Fruit fly (Drosophila melanogaster): ENCODE measurements around the gene CG7120.

The CG7120 gene

DNA sequence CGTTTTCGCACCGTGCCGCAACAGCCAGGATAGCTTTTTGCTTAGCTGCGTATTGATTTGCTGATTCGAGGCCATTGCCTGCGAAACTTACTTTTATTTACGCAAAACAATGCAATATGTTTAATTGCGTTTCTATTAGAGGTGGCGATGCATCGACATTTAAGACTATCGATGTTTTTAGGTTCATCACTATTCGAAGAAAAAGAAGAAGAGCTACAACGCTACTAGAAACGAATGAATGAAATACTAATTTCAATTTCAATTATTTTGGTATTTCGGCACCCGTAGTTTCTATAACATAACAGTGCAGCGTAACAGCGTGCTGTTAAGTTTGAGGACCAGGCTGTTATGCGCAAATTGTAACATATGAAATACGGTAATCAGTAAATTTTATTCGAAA is 9.3 kb downstream of the CG7120 start, which contains the start of the genes Tpt, mkg-p and CG13667:
Gene Tpt, minus strand, starts transcription at position 155 of the 400 bp plus-strand sequence.
Gene mkg-p, minus strand, starts transcription at position 155 of the 400 bp plus-strand sequence.
Gene CG13667, plus strand, starts transcription at position 332 of the 400 bp plus-strand sequence.
- no peak for TF ChIP-seq insv (optimal IDR thresholded peaks at IDR 0.05)
- no peak for TF ChIP-seq psq (optimal IDR thresholded peaks at IDR 0.05)
- TF ChIP-seq ttk (optimal IDR thresholded peaks at IDR 0.05), result no peak
- TF ChIP-seq h (optimal IDR thresholded peaks at IDR 0.05), result no peak
- no peak for TF ChIP-seq Sin3A (optimal IDR thresholded peaks at IDR 0.05)

dm6 chr3L:8411439-8411897 is 15.7 kb downstream of the CG7120 start, which contains the start of gene Exo70:
Gene Exo70, plus strand, starts transcription at chr3L:8411851.
- TF ChIP-seq ttk (optimal IDR thresholded peaks at IDR 0.05) (no peak), insv (optimal IDR thresholded peaks at IDR 0.05) (no peak), Sin3A (optimal IDR thresholded peaks at IDR 0.05) (no peak), Myc (optimal IDR thresholded peaks at IDR 0.05) (no peak), h (optimal IDR thresholded peaks at IDR 0.05) (no peak), psq (optimal IDR thresholded peaks at IDR 0.05) (no peak)

DNA sequence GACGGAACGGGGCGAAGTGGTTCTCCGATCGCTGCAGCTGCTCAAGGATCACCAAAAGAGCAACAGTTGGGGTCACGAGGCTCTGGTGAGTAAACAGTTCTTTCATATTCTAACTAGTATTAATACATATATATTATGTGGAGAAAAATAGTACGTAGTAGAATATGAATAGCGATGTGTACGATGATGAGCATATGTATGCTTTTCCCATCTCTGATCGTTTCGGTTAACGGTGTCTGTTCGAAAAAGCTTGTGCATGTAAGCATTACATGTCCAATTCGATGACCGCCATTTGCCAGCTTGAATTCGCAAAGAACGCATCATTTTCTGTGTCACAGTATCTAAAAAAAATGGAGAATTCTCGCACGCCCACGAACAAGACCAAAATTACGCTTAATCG is 16.9 kb downstream of the CG7120 start, which contains the start of the genes Oseg1 and mtrm:
Gene Oseg1, minus strand, starts transcription at position 101 of the 400 bp plus-strand sequence.
Gene mtrm, plus strand, starts transcription at position 288 of the 400 bp plus-strand sequence.
- TF ChIP-seq psq (optimal IDR thresholded peaks at IDR 0.05), result no peak
- TF ChIP-seq ttk (optimal IDR thresholded peaks at IDR 0.05), result no peak
- TF ChIP-seq Myc (optimal IDR thresholded peaks at IDR 0.05), result no peak
- TF ChIP-seq Sin3A (optimal IDR thresholded peaks at IDR 0.05), result no peak
- TF ChIP-seq h (optimal IDR thresholded peaks at IDR 0.05), result no peak
- no peak for TF ChIP-seq insv (optimal IDR thresholded peaks at IDR 0.05)

DNA sequence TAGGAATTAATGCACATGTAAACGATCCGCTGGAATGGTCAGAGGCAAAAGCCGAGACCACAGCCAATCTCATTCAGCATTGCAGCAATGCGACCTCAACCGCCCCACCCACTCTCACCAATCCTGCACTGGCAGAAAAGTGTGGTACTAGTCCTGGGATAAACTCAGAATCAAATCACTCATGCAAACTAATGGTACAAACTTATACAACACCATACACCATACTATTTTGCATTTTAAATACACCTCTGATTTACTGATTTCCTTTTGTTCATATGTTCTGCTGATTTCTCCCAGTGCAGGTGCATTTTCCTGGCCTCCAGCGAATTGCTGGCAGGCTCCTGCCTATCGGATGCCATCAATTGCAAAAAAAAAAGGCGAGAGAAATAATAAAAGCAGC is 23.2 kb downstream of the CG7120 start:
- TF ChIP-seq Myc (optimal IDR thresholded peaks at IDR 0.05), result no peak
- no peak for TF ChIP-seq psq (optimal IDR thresholded peaks at IDR 0.05)
- TF ChIP-seq ttk (optimal IDR thresholded peaks at IDR 0.05), result no peak
- no peak for TF ChIP-seq h (optimal IDR thresholded peaks at IDR 0.05)
- no peak for TF ChIP-seq insv (optimal IDR thresholded peaks at IDR 0.05)
- TF ChIP-seq Sin3A (optimal IDR thresholded peaks at IDR 0.05), result no peak

DNA sequence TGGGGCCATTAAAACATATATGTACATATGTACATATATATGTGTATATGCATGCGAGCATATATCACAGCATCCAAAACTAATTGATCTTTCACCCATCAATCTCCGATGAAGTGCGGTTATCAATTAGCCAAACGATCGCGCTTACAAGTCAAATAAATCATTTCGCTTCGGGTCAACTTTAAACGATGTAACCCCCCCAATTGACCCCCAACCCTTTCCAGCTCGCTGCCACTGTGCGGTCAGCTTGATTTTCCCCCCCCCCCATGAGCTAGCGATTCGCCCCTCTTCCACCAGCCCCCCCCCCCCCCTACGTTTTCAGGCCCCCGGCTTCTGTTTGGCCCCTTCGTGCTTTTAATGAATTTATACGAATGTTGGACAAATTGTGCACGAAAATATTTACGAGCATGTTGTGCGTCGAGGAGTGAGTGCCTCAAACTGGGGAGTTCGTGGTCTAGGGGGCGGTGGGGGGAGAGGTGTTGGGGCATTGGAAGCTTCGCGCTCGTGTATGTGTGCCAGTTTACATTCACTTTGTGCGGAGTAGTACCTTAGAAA is 23.9 kb downstream of the CG7120 start:
- TF ChIP-seq Myc (optimal IDR thresholded peaks at IDR 0.05) (no peak), ttk (optimal IDR thresholded peaks at IDR 0.05) (no peak), insv (optimal IDR thresholded peaks at IDR 0.05) (no peak), h (optimal IDR thresholded peaks at IDR 0.05) (no peak), Sin3A (optimal IDR thresholded peaks at IDR 0.05) (no peak), psq (optimal IDR thresholded peaks at IDR 0.05) (no peak)

DNA sequence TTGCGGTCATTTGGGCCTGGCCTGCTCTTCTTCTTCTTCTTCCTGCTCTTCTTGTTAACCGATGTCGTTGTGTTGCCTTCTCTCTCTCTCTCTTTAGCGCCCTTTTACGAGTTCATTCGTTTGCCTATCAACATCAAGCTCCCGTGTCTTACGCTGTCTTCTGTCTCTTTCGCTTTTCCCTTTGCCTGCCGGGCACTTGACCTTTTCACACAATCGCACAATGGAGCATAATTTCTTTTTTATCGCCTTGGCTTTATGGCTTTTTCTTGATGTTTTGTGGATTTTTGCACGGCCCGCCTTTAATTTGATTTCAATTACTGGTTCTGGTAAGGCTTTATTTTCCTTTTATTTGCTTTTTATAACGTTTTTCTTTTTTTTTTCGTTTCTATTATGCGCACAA is 25.6 kb downstream of the CG7120 start:
- TF ChIP-seq ttk (optimal IDR thresholded peaks at IDR 0.05) (no peak), psq (optimal IDR thresholded peaks at IDR 0.05) (no peak), Sin3A (optimal IDR thresholded peaks at IDR 0.05) (no peak), h (optimal IDR thresholded peaks at IDR 0.05) (no peak), insv (optimal IDR thresholded peaks at IDR 0.05) (no peak), Myc (optimal IDR thresholded peaks at IDR 0.05) (no peak)

DNA sequence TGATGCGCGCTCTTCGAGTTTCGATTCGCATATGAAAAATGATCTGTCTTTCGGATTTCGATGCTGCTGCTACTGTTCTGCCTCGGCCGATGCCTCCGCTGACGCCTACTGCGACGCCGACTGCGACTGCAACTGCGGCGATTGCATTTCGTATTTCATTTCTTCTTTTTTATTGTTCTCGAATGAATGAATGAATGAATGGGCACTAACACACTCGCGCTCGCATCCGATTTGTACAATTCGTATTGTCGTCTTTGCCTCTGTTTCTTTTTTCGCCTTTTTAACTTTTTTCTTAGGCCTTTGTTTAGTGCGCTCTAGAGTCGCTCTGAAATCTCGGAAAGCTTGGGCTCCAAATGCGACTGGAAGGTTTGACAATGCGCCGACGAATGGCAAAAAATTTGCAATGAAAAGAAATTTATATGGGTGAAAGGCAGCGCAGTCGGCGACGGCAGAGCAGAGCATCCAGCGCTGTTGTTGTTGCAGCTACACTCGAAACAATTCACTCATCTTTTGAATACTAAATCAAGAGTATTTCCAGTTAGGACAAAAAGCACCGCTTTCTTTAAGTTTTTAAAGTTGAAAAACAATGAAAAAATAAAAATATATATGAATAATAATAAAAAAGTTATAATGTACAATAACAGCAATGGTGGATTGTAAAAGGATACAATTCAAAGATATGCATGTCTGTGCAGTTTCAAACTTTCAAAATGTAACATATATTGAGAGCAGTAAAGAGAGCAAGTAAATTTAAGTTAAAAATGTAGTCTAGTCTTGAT is 26.2 kb downstream of the CG7120 start, which contains the start of gene CG32354:
Gene CG32354, minus strand, starts transcription at position 398 of the 779 bp plus-strand sequence.
- TF ChIP-seq insv (optimal IDR thresholded peaks at IDR 0.05) (no peak), ttk (optimal IDR thresholded peaks at IDR 0.05) (no peak), Myc (optimal IDR thresholded peaks at IDR 0.05) (no peak), Sin3A (optimal IDR thresholded peaks at IDR 0.05) (no peak), psq (optimal IDR thresholded peaks at IDR 0.05) (no peak), h (optimal IDR thresholded peaks at IDR 0.05) (no peak)

dm6 chr3L:8423156-8423555 is 27.4 kb downstream of the CG7120 start:
- TF ChIP-seq h (optimal IDR thresholded peaks at IDR 0.05), result no peak
- TF ChIP-seq psq (optimal IDR thresholded peaks at IDR 0.05), result no peak
- TF ChIP-seq insv (optimal IDR thresholded peaks at IDR 0.05), result no peak
- no peak for TF ChIP-seq ttk (optimal IDR thresholded peaks at IDR 0.05)
- no peak for TF ChIP-seq Sin3A (optimal IDR thresholded peaks at IDR 0.05)
- TF ChIP-seq Myc (optimal IDR thresholded peaks at IDR 0.05), result no peak

DNA sequence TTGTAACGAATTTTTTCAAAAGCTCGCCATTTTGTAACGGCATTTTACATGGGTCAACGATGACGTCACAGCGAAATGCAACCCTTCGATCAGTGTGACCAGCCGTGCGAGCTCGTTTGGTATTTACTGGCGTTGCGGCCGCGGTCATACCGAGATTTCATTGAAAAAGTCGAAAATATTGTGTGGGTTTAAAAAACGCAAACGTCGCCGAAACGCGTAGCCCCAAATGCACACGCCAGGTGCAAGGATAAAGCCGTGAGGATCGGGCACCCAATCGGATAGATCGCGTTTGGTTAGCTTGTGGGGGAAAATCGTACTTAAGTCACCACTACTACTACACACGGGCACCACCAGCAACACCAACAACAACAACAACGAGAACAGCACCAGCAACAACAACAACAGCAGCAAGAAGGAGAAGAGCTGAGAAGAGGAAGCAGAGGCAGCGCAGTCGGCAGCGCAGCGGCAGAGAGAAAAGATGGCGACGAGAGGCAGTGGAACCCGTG is 29.1 kb downstream of the CG7120 start, which contains the start of gene Cbl:
Gene Cbl, plus strand, starts transcription at position 124 of the 506 bp plus-strand sequence.
- TF ChIP-seq Myc (optimal IDR thresholded peaks at IDR 0.05), result no peak
- no peak for TF ChIP-seq Sin3A (optimal IDR thresholded peaks at IDR 0.05)
- TF ChIP-seq insv (optimal IDR thresholded peaks at IDR 0.05), result no peak
- no peak for TF ChIP-seq psq (optimal IDR thresholded peaks at IDR 0.05)
- no peak for TF ChIP-seq h (optimal IDR thresholded peaks at IDR 0.05)
- no peak for TF ChIP-seq ttk (optimal IDR thresholded peaks at IDR 0.05)

dm6 chr3L:8437583-8437982 is 41.8 kb downstream of the CG7120 start:
- TF ChIP-seq h (optimal IDR thresholded peaks at IDR 0.05) (no peak), Sin3A (optimal IDR thresholded peaks at IDR 0.05) (no peak), insv (optimal IDR thresholded peaks at IDR 0.05) (no peak), Myc (optimal IDR thresholded peaks at IDR 0.05) (no peak), psq (optimal IDR thresholded peaks at IDR 0.05) (no peak), ttk (optimal IDR thresholded peaks at IDR 0.05) (no peak)

DNA sequence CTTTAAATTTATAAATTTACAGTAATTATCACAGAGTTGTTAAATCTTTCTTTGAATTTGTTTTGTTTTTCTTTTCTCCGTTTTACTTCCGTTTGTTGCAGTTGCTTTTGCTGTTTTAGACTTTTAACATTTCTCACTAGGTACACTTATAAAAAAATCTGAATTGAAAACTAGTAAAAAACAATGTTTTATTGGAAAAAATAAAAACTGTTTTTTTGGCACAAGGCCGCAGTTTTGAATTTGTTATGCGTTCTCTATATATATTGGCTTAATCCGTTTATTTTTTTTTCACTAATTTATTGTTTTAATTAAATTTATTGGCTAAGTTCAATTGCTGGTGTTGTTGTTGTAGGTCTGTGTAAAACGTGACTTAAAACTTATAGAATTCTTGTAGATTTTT is 44.3 kb downstream of the CG7120 start:
- TF ChIP-seq insv (optimal IDR thresholded peaks at IDR 0.05) (no peak), Sin3A (optimal IDR thresholded peaks at IDR 0.05) (no peak), ttk (optimal IDR thresholded peaks at IDR 0.05) (no peak), h (optimal IDR thresholded peaks at IDR 0.05) (no peak), psq (optimal IDR thresholded peaks at IDR 0.05) (no peak), Myc (optimal IDR thresholded peaks at IDR 0.05) (no peak)

All from Kc167 (cell line).